Fruit fly (Drosophila melanogaster): ENCODE measurements around the gene mAChR-B.

DNA sequence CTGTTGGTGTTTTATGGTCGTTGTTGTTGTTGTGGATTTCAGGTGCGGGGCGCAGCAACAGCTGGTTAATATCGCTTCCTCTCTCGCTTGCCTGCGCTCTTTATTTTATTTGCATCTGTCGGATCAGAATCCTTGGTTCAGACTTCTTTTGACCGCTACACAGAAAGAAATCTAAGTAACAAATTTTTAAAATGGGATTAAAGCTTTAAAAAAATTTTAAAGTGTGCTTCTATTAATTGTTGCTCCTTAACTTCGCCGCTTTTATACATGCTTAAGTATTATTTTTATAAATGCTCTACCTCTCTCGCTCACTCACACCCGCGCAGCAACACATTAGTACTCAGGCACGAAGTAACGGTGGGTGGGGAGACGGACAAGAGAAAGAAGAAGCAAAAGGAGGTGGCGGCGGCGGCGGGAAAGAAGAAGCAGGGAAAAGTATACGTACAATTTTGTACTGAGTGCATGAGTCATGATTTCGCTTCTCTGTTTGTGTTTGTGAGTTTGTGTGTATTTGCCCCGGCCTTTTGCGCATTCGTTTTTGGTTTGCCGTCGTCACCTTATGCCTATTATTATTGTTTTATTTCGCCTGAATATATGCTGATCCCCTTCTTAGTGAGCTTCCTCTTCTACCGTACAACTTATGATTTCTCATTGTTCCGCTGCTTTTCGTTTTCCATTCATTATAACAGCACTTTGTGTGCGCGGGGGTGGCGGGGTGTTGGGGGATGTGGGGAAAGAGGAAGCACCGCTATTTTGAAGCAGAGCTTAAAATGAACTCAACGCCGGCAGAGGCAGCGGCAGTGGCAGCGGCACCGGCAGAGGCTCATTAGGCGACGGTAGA lies 55.0 kb downstream of the mAChR-B start:
- TF ChIP-seq CTCF (optimal IDR thresholded peaks at IDR 0.05) (no peak), CG8478 (optimal IDR thresholded peaks at IDR 0.05) (no peak)
